Worm (Caenorhabditis elegans) whole organism, young adult: Measurements from ENCODE around the gene T26G10.4.
"Not testable (repeated sequence)": the region's sequence is repeated elsewhere in the genome, so short reads cannot be mapped to it uniquely, and the experiment has no call there.

Experiments
- C17E4.6 ChIP-seq: fragments of 200-800 bp; sonication (Bioruptor generic); IDR thresholded peaks from 2 replicates; pipeline ENCODE4 v1.3.6; 2022; ENCODE audit warnings: missing genetic modification reagents, missing genetic modification characterization, missing compliant biosample characterization
- F22D6.2 ChIP-seq: sonication (generic microtip); optimal IDR thresholded peaks from 2 replicates; lab custom pipeline; 2016; ENCODE audit warnings: mild to moderate bottlenecking, missing genetic modification characterization, missing compliant biosample characterization
- F37B4.10 ChIP-seq: fragments of 200-800 bp; sonication (Bioruptor generic); IDR thresholded peaks from 2 replicates; pipeline ENCODE4 v1.3.6; 2022; ENCODE audit warnings: missing genetic modification characterization, missing compliant biosample characterization
- K11D2.4 ChIP-seq: fragments of 200-800 bp; sonication (Bioruptor generic); IDR thresholded peaks from 2 replicates; pipeline ENCODE4 v1.3.6; 2022; ENCODE audit warnings: missing genetic modification reagents, missing genetic modification characterization, missing compliant biosample characterization
- T26A5.8 ChIP-seq: sonication (generic microtip); optimal IDR thresholded peaks from 2 replicates; lab custom pipeline; 2016; ENCODE audit warnings: missing genetic modification characterization, missing compliant biosample characterization
- Y53G8AR.9 ChIP-seq: fragments of 200-800 bp; sonication (Bioruptor generic); conservative IDR thresholded peaks from 2 replicates; pipeline ENCODE4 v1.3.6; 2022; ENCODE audit warnings: missing genetic modification reagents, missing genetic modification characterization, missing compliant biosample characterization
- ZK185.1 ChIP-seq: sonication (generic microtip); optimal IDR thresholded peaks from 2 replicates; lab custom pipeline; 2016; ENCODE audit warnings: mild to moderate bottlenecking, missing genetic modification characterization, missing compliant biosample characterization; ENCODE audit not compliant: poor library complexity, severe bottlenecking
- aptf-2 ChIP-seq: fragments of 200-800 bp; sonication (Bioruptor generic); conservative IDR thresholded peaks from 2 replicates; pipeline ENCODE4 v1.3.6; 2022; ENCODE audit warnings: missing genetic modification reagents, missing genetic modification characterization, missing compliant biosample characterization
- attf-5 ChIP-seq: fragments of 200-800 bp; sonication (Bioruptor generic); optimal IDR thresholded peaks from 2 replicates; lab custom pipeline; 2018; ENCODE audit warnings: mild to moderate bottlenecking, missing genetic modification characterization, missing compliant biosample characterization
- attf-6 ChIP-seq: fragments of 200-800 bp; sonication (Bioruptor generic); IDR thresholded peaks from 2 replicates; pipeline ENCODE4 v1.3.6; 2022; ENCODE audit warnings: missing genetic modification reagents, missing genetic modification characterization, missing compliant biosample characterization
- cebp-1 ChIP-seq, 2 experiments: fragments of 200-800 bp in 1 of 2; sonication (Bioruptor generic) in 1 of 2; sonication (generic microtip) in 1 of 2; IDR thresholded peaks in 1 of 2; optimal IDR thresholded peaks in 1 of 2; 2 replicates each; pipeline versions ENCODE4 v1.3.6 to Lab custom; 2017 to 2022; ENCODE audit warnings: missing compliant biosample characterization in 2 of 2, missing genetic modification characterization in 2 of 2, mild to moderate bottlenecking in 1 of 2, missing genetic modification reagents in 1 of 2, moderate library complexity in 1 of 2
- ceh-100 ChIP-seq: fragments of 200-800 bp; sonication (Bioruptor generic); IDR thresholded peaks from 2 replicates; pipeline ENCODE4 v1.3.6; 2022; ENCODE audit warnings: missing genetic modification reagents, missing genetic modification characterization, missing compliant biosample characterization
- ceh-91 ChIP-seq: fragments of 200-800 bp; sonication (Bioruptor generic); IDR thresholded peaks from 2 replicates; pipeline ENCODE4 v1.3.6; 2022; ENCODE audit warnings: missing genetic modification reagents, missing genetic modification characterization, missing compliant biosample characterization
- efl-1 ChIP-seq: fragments of 150-350 bp; optimal IDR thresholded peaks from 2 replicates; lab custom pipeline; 2014; ENCODE audit warnings: missing biosample characterization, missing genetic modification reagents, missing genetic modification characterization
- gei-17 ChIP-seq: fragments of 200-800 bp; sonication (Bioruptor generic); optimal IDR thresholded peaks from 2 replicates; lab custom pipeline; 2018; ENCODE audit warnings: mild to moderate bottlenecking, missing genetic modification characterization, missing compliant biosample characterization
- hsf-1 ChIP-seq: fragments of 200-800 bp; sonication (Bioruptor generic); IDR thresholded peaks from 2 replicates; pipeline ENCODE4 v1.3.6; 2022; ENCODE audit warnings: missing genetic modification reagents, missing genetic modification characterization, missing compliant biosample characterization
- let-607 ChIP-seq, 2 experiments: fragments of 200-800 bp in 1 of 2; sonication (Bioruptor generic) in 1 of 2; sonication (generic microtip) in 1 of 2; optimal IDR thresholded peaks; 2 replicates each; lab custom pipeline; 2016 to 2018; ENCODE audit warnings: mild to moderate bottlenecking in 2 of 2, missing compliant biosample characterization in 2 of 2, missing genetic modification characterization in 2 of 2, moderate library complexity in 2 of 2, missing genotype in 1 of 2
- lin-40 ChIP-seq: sonication (generic microtip); optimal IDR thresholded peaks from 2 replicates; lab custom pipeline; 2016; ENCODE audit warnings: missing genetic modification characterization, mild to moderate bottlenecking, missing compliant biosample characterization, missing genotype, missing genetic modification reagents
- lin-54 ChIP-seq: fragments of 200-800 bp; sonication (Bioruptor generic); optimal IDR thresholded peaks from 2 replicates; lab custom pipeline; 2018; ENCODE audit warnings: mild to moderate bottlenecking, missing genetic modification characterization, missing compliant biosample characterization
- madf-8 ChIP-seq: fragments of 200-800 bp; sonication (Bioruptor generic); conservative IDR thresholded peaks from 2 replicates; pipeline ENCODE4 v1.3.6; 2022; ENCODE audit warnings: missing genetic modification reagents, missing genetic modification characterization, missing compliant biosample characterization
- nfyb-1 ChIP-seq: fragments of 200-800 bp; sonication (Bioruptor generic); IDR thresholded peaks from 2 replicates; pipeline ENCODE4 v1.3.6; 2022; ENCODE audit warnings: missing genetic modification reagents, missing genetic modification characterization, missing compliant biosample characterization
- nhr-80 ChIP-seq: sonication (generic microtip); optimal IDR thresholded peaks from 2 replicates; lab custom pipeline; 2016; ENCODE audit warnings: missing genetic modification characterization, missing compliant biosample characterization
- pbrm-1 ChIP-seq: fragments of 200-800 bp; sonication (Bioruptor generic); IDR thresholded peaks from 2 replicates; pipeline ENCODE4 v1.3.6; 2022; ENCODE audit warnings: missing genetic modification reagents, missing genetic modification characterization, missing compliant biosample characterization
- rpc-1 ChIP-seq, 2 experiments: fragments of 150-350 bp in 1 of 2; sonication (generic microtip) in 1 of 2; optimal IDR thresholded peaks; 2 replicates each; lab custom pipeline; 2014 to 2018; ENCODE audit warnings: missing biosample characterization in 1 of 2, missing genetic modification characterization in 1 of 2, missing genetic modification reagents in 1 of 2, missing genotype in 1 of 2
- snpc-1.1 ChIP-seq: sonication (generic microtip); optimal IDR thresholded peaks from 2 replicates; lab custom pipeline; 2017; ENCODE audit warnings: missing genetic modification characterization, mild to moderate bottlenecking, missing compliant biosample characterization, antibody characterized with exemption, moderate library complexity, missing genotype, missing genetic modification reagents; ENCODE audit not compliant: insufficient read depth
- snpc-4 ChIP-seq, 5 experiments: fragments of 150-350 bp in 1 of 5; sonication (generic microtip) in 4 of 5; optimal IDR thresholded peaks; 2 replicates each; lab custom pipeline; 2014 to 2018; ENCODE audit warnings: missing genetic modification characterization in 5 of 5, missing biosample characterization in 3 of 5, antibody characterized with exemption in 2 of 5, mild to moderate bottlenecking in 2 of 5, missing compliant biosample characterization in 2 of 5, missing genotype in 2 of 5, moderate library complexity in 2 of 5, missing genetic modification reagents in 1 of 5
- tbp1 ChIP-seq: fragments of 200-800 bp; sonication (Bioruptor generic); optimal IDR thresholded peaks from 2 replicates; lab custom pipeline; 2018; ENCODE audit warnings: mild to moderate bottlenecking, missing genetic modification characterization, missing compliant biosample characterization
- ztf-18 ChIP-seq: sonication (generic microtip); optimal IDR thresholded peaks from 2 replicates; lab custom pipeline; 2016; ENCODE audit warnings: missing genotype, mild to moderate bottlenecking, missing genetic modification characterization, missing compliant biosample characterization
- ztf-28 ChIP-seq: fragments of 200-800 bp; sonication (Bioruptor generic); IDR thresholded peaks from 2 replicates; pipeline ENCODE4 v1.3.6; 2022; ENCODE audit warnings: missing genetic modification reagents, missing genetic modification characterization, missing compliant biosample characterization

T26G10.4 gene

DNA sequence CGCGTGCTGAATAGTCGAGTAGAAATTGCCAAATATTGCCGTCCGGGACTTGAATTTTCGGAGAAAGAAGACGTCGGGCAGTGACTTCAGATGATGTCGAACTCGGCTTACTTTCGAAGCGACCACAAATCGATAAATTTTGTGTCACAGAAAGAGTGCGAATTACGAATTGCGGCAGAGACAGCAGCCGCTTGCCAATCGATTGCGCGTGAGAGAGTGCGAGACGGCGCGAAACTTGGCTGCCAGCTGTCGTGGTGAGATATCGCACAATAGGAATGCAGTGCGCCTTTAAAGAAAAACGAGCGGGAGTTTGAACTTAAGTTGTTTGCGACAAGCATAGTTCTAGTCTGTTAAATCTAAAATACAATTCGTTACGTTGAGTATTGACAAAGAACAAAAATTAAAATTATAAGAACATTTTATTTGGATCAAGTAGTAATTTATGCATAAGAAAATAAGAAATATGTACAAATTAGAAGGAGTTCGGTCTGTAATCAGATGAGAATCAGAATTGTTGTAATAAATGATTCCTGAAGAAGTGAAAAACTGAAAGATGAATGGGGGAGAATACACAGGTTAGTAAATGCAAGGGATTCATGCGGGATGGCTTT is 23.2 kb downstream of the T26G10.4 start, which contains the start of gene pir-2 (continued):
- TF ChIP-seq attf-5 = peak; percentile 84
- peak; percentile 79 for TF ChIP-seq pbrm-1
- peak; percentile 76 for TF ChIP-seq lin-40
- TF ChIP-seq lin-54 (GFP tag; lab: Kevin White, UChicago) = peak; percentile 90
- TF ChIP-seq snpc-4 (GFP tag; optimal IDR thresholded peaks at IDR 0.05; lab: Kevin White, UChicago) = no peak
- TF ChIP-seq snpc-4 (tag; optimal IDR thresholded peaks at IDR 0.05; lab: Kevin White, UChicago) = peak in 3 of 4 experiments; percentile 30 to 56 (median 53)
- no peak for TF ChIP-seq F22D6.2
- TF ChIP-seq gei-17 = no peak
- 0 out of 2 replicates have a peak, but pooled peaks have one; percentile 52 for TF ChIP-seq ztf-28 (GFP tag; lab: Robert Waterston, UW)
- TF ChIP-seq ztf-18 (tag; lab: Kevin White, UChicago) = peak; percentile 46
- TF ChIP-seq hsf-1 (GFP tag; lab: Robert Waterston, UW) = no peak
- TF ChIP-seq ceh-91 (GFP tag; lab: Robert Waterston, UW) = peak; percentile 73
- no peak for TF ChIP-seq F37B4.10 (GFP tag; lab: Robert Waterston, UW)
- no peak for TF ChIP-seq attf-6 (GFP tag; lab: Robert Waterston, UW)
- no peak for TF ChIP-seq cebp-1 (GFP tag; IDR thresholded peaks at IDR 0.05; lab: Robert Waterston, UW)
- TF ChIP-seq cebp-1 (tag; optimal IDR thresholded peaks at IDR 0.05; lab: Kevin White, UChicago) = peak; percentile 72
- peak; percentile 87 for TF ChIP-seq nfyb-1 (GFP tag; lab: Robert Waterston, UW)
- TF ChIP-seq Y53G8AR.9 (GFP tag; lab: Robert Waterston, UW) = no peak
- TF ChIP-seq tbp1 (GFP tag; lab: Kevin White, UChicago) = peak; percentile 43
- TF ChIP-seq ZK185.1 (tag; lab: Kevin White, UChicago) = peak; percentile 41
- TF ChIP-seq efl-1 (GFP tag; lab: Kevin White, UChicago) = peak; percentile 90
- peak; percentile 52 for TF ChIP-seq madf-8
- peak; percentile 22 for TF ChIP-seq nhr-80
- no peak; the same call in 1 of the 2 replicates for TF ChIP-seq K11D2.4 (GFP tag; lab: Robert Waterston, UW)
- 0 out of 2 replicates have a peak, but pooled peaks have one; percentile 10 for TF ChIP-seq C17E4.6 (GFP tag; lab: Robert Waterston, UW)
- 0 out of 2 replicates have a peak, but pooled peaks have one; percentile 20 for TF ChIP-seq ceh-100
- TF ChIP-seq aptf-2 (GFP tag; lab: Robert Waterston, UW) = 0 out of 2 replicates have a peak, but pooled peaks have one; percentile 36
- no peak for TF ChIP-seq T26A5.8 (tag; lab: Kevin White, UChicago)
- peak in 1 of 2 experiments; percentile 19 for TF ChIP-seq let-607 (tag; optimal IDR thresholded peaks at IDR 0.05; lab: Kevin White, UChicago)

DNA sequence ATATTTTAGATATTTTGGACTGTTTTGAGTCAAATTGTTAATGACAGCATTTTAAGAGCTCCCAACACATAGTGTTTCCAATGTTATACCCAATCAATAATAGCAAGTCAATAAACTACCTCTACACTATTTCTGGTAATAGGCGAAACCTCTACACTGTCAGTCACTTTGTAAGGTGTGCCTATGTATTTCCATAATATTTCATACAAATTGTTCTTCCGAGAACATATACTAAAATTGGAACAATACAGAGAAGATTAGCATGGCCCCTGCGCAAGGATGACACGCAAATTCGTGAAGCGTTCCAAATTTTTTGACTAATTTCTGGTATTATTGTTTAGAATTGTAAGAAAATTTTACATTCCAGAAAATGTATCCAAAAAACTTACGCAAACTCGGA is 25.4 kb downstream of the T26G10.4 start:
- not testable (repeated sequence) for TF ChIP-seq snpc-4 (GFP tag; optimal IDR thresholded peaks at IDR 0.05; lab: Kevin White, UChicago); rpc-1 (optimal IDR thresholded peaks at IDR 0.05; lab: Kevin White, UChicago)
- TF ChIP-seq snpc-4 (tag; optimal IDR thresholded peaks at IDR 0.05; lab: Kevin White, UChicago) = peak in 2 of 4 experiments; percentile 32 to 70
- peak; percentile 26 for TF ChIP-seq tbp1 (GFP tag; lab: Kevin White, UChicago)
- peak; percentile 50 for TF ChIP-seq rpc-1 (tag; optimal IDR thresholded peaks at IDR 0.05; lab: Kevin White, UChicago)

DNA sequence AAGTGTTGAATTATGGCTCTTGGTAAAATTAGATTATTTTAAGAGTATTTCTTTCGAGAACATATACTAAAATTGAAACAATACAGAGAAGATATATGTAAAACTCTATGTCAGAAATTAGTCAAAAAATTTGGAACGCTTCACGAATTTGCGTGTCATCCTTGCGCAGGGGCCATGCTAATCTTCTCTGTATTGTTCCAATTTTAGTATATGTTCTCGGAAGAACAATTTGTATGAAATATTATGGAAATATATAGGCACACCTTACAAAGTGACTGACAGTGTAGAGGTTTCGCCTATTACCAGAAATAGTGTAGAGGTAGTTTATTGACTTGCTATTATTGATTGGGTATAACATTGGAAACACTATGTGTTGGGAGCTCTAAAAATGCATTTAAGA is 27.3 kb downstream of the T26G10.4 start:
- peak; percentile 33 for TF ChIP-seq tbp1 (GFP tag; lab: Kevin White, UChicago)
- TF ChIP-seq rpc-1 (optimal IDR thresholded peaks at IDR 0.05; lab: Kevin White, UChicago) = peak; percentile 23
- peak; percentile 61 for TF ChIP-seq rpc-1 (tag; optimal IDR thresholded peaks at IDR 0.05; lab: Kevin White, UChicago)
- TF ChIP-seq snpc-4 (GFP tag; optimal IDR thresholded peaks at IDR 0.05; lab: Kevin White, UChicago) = not testable (repeated sequence)
- TF ChIP-seq snpc-4 (tag; optimal IDR thresholded peaks at IDR 0.05; lab: Kevin White, UChicago) = peak in 2 of 4 experiments; percentile 82 to 88

DNA sequence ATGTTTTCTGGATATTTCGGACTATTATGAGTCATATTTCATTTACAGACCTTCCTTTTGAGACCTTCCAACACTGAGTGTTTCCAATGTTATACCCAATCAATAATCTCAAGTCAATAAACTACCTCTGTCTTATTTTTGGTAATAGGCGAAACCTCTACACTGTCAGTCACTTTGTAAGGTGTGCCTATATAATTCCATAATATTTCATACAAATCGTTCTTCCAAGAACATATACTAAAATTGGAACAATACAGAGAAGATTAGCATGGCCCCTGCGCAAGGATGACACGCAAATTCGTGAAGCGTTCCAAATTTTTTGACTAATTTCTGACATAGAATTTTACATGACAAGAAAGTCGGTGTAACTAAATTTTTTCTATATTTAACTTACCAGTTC is 29.0 kb downstream of the T26G10.4 start:
- TF ChIP-seq tbp1 (GFP tag; lab: Kevin White, UChicago) (peak; percentile 53), rpc-1 (optimal IDR thresholded peaks at IDR 0.05; lab: Kevin White, UChicago) (peak; percentile 32), rpc-1 (tag; optimal IDR thresholded peaks at IDR 0.05; lab: Kevin White, UChicago) (peak; percentile 64), snpc-1.1 (tag; lab: Kevin White, UChicago) (peak; percentile 76), snpc-4 (tag; optimal IDR thresholded peaks at IDR 0.05; lab: Kevin White, UChicago) (peak in 2 of 4 experiments; percentile 81 to 86)
- not testable (repeated sequence) for TF ChIP-seq snpc-4 (GFP tag; optimal IDR thresholded peaks at IDR 0.05; lab: Kevin White, UChicago)
